Worm (Caenorhabditis elegans): ENCODE measurements around the gene dlc-2.

Gene dlc-2

ce11 chrIV:12120536-12120935 is 9.2 kb upstream of the dlc-2 start:
- TF ChIP-seq nhr-23 (tag; optimal IDR thresholded peaks at IDR 0.05) (no peak), ama-1 (optimal IDR thresholded peaks at IDR 0.05) (no peak), nfya-1 (tag; optimal IDR thresholded peaks at IDR 0.05; ENCODE audit: insufficient read depth) (peak; percentile 97), elt-3 (tag; optimal IDR thresholded peaks at IDR 0.05) (no peak)

ce11 chrIV:12114498-12114897 is 3.1 kb upstream of the dlc-2 start:
- TF ChIP-seq unc-62 (GFP tag; optimal IDR thresholded peaks at IDR 0.05) (no peak), R02D3.7 (tag; optimal IDR thresholded peaks at IDR 0.05) (no peak), nfya-1 (tag; optimal IDR thresholded peaks at IDR 0.05; ENCODE audit: insufficient read depth) (peak; percentile 17), fkh-10 (GFP tag; optimal IDR thresholded peaks at IDR 0.05) (peak; percentile 81), daf-12 (tag; optimal IDR thresholded peaks at IDR 0.05) (no peak)

- TF ChIP-seq unc-62 (GFP tag; optimal IDR thresholded peaks at IDR 0.05) (no peak), pha-4 (tag; optimal IDR thresholded peaks at IDR 0.05) (no peak), nfya-1 (tag; optimal IDR thresholded peaks at IDR 0.05; ENCODE audit: insufficient read depth) (peak; percentile 17), sea-2 (GFP tag; optimal IDR thresholded peaks at IDR 0.05) (no peak), lin-15B (tag; optimal IDR thresholded peaks at IDR 0.05) (no peak), elt-3 (tag; optimal IDR thresholded peaks at IDR 0.05) (no peak), jun-1 (tag; optimal IDR thresholded peaks at IDR 0.05) (no peak), ztf-4 (tag; optimal IDR thresholded peaks at IDR 0.05) (no peak), skn-1 (tag; optimal IDR thresholded peaks at IDR 0.05) (no peak), daf-12 (tag; optimal IDR thresholded peaks at IDR 0.05) (no peak), hmg-11 (tag; optimal IDR thresholded peaks at IDR 0.05) (no peak), egl-5 (tag; optimal IDR thresholded peaks at IDR 0.05) (peak; percentile 43), ceh-82 (tag; optimal IDR thresholded peaks at IDR 0.05) (no peak), nhr-77 (tag; optimal IDR thresholded peaks at IDR 0.05) (no peak), nhr-23 (tag; optimal IDR thresholded peaks at IDR 0.05) (no peak), nhr-237 (tag; optimal IDR thresholded peaks at IDR 0.05) (no peak), ztf-11 (tag; optimal IDR thresholded peaks at IDR 0.05) (no peak), eor-1 (tag; optimal IDR thresholded peaks at IDR 0.05) (no peak)
Observed at ce11 chrIV:12113056-12113455, 1.7 kb upstream of the dlc-2 start.

ce11 chrIV:12110339-12110738 is 1.0 kb downstream of the dlc-2 start, which contains the start of gene col-129:
TSS of gene col-129 (minus strand) at chrIV:12110439.
- TF ChIP-seq lin-15B (tag; optimal IDR thresholded peaks at IDR 0.05) (no peak), nhr-43 (tag; optimal IDR thresholded peaks at IDR 0.05; ENCODE audit: poor library complexity, severe bottlenecking) (no peak), ama-1 (optimal IDR thresholded peaks at IDR 0.05) (no peak), elt-1 (tag; optimal IDR thresholded peaks at IDR 0.05) (no peak), ceh-9 (tag; optimal IDR thresholded peaks at IDR 0.05) (no peak), nhr-11 (tag; optimal IDR thresholded peaks at IDR 0.05) (no peak), tbx-2 (tag; optimal IDR thresholded peaks at IDR 0.05) (no peak), R02D3.7 (tag; optimal IDR thresholded peaks at IDR 0.05) (no peak), elt-2 (tag; optimal IDR thresholded peaks at IDR 0.05) (no peak), sea-2 (GFP tag; optimal IDR thresholded peaks at IDR 0.05) (no peak), mdl-1 (tag; optimal IDR thresholded peaks at IDR 0.05) (no peak), pqm-1 (tag; optimal IDR thresholded peaks at IDR 0.05) (no peak), nhr-25 (tag; optimal IDR thresholded peaks at IDR 0.05) (no peak), zag-1 (tag; optimal IDR thresholded peaks at IDR 0.05) (no peak), egl-5 (tag; optimal IDR thresholded peaks at IDR 0.05) (no peak), nhr-77 (tag; optimal IDR thresholded peaks at IDR 0.05) (no peak), skn-1 (tag; optimal IDR thresholded peaks at IDR 0.05) (no peak)

- TF ChIP-seq fkh-2 (tag; optimal IDR thresholded peaks at IDR 0.05) = no peak
- TF ChIP-seq nhr-11 (tag; optimal IDR thresholded peaks at IDR 0.05) = no peak
- no peak for TF ChIP-seq fos-1 (tag; optimal IDR thresholded peaks at IDR 0.05)
- TF ChIP-seq ama-1 (optimal IDR thresholded peaks at IDR 0.05) = no peak
- TF ChIP-seq daf-12 (tag; optimal IDR thresholded peaks at IDR 0.05) = no peak
- TF ChIP-seq nhr-28 (tag; optimal IDR thresholded peaks at IDR 0.05) = no peak
- TF ChIP-seq jun-1 (tag; optimal IDR thresholded peaks at IDR 0.05) = no peak
- TF ChIP-seq nhr-43 (tag; optimal IDR thresholded peaks at IDR 0.05; ENCODE audit: poor library complexity, severe bottlenecking) = no peak
- no peak for TF ChIP-seq ceh-28 (tag; optimal IDR thresholded peaks at IDR 0.05)
- TF ChIP-seq nhr-23 (tag; optimal IDR thresholded peaks at IDR 0.05) = no peak
- no peak for TF ChIP-seq nhr-12 (tag; optimal IDR thresholded peaks at IDR 0.05)
Observed at ce11 chrIV:12109743-12110142, 1.6 kb downstream of the dlc-2 start.

Measured in whole organism, L3 larva.